Worm (Caenorhabditis elegans) whole organism, midembryonic: Measurements from ENCODE around the gene srz-24.

ENCODE experiments used
- T22C8.4 ChIP-seq: fragments of 200-800 bp; sonication (Bioruptor generic); IDR thresholded peaks from 2 replicates; pipeline ENCODE4 v1.3.6; 2022; ENCODE audit warnings: missing genetic modification characterization, missing compliant biosample characterization
- cog-1 ChIP-seq: sonication (generic microtip); optimal IDR thresholded peaks from 2 replicates; lab custom pipeline; 2016; ENCODE audit warnings: missing genetic modification characterization, missing compliant biosample characterization
- flt-1 ChIP-seq: fragments of 200-800 bp; sonication (Bioruptor generic); IDR thresholded peaks from 2 replicates; pipeline ENCODE4 v1.3.6; 2022; ENCODE audit warnings: missing genetic modification characterization, missing compliant biosample characterization
- klf-2 ChIP-seq: fragments of 200-800 bp; sonication (Bioruptor generic); conservative IDR thresholded peaks from 2 replicates; pipeline ENCODE4 v1.3.6; 2022; ENCODE audit warnings: missing genetic modification reagents, missing genetic modification characterization, missing compliant biosample characterization
- med-1 ChIP-seq: sonication (generic microtip); optimal IDR thresholded peaks from 2 replicates; lab custom pipeline; 2017; ENCODE audit warnings: missing genetic modification characterization, mild to moderate bottlenecking, missing compliant biosample characterization, antibody characterized with exemption, missing genetic modification reagents; ENCODE audit not compliant: insufficient read depth
- ref-1 ChIP-seq: fragments of 200-800 bp; sonication (Bioruptor generic); conservative IDR thresholded peaks from 2 replicates; pipeline ENCODE4 v1.3.6; 2022; ENCODE audit warnings: missing genetic modification reagents, missing genetic modification characterization, missing compliant biosample characterization
- tab-1 ChIP-seq: fragments of 200-800 bp; sonication (Bioruptor generic); IDR thresholded peaks from 2 replicates; pipeline ENCODE4 v1.3.6; 2022; ENCODE audit warnings: missing genetic modification characterization, missing compliant biosample characterization
- ztf-23 ChIP-seq: fragments of 200-800 bp; sonication (Bioruptor generic); IDR thresholded peaks from 2 replicates; pipeline ENCODE4 v1.3.6; 2022; ENCODE audit warnings: missing genetic modification reagents, missing genetic modification characterization, missing compliant biosample characterization
- ztf-29 ChIP-seq: fragments of 200-800 bp; sonication (Bioruptor generic); IDR thresholded peaks from 2 replicates; pipeline ENCODE4 v1.3.6; 2022; ENCODE audit warnings: missing genetic modification reagents, missing genetic modification characterization, missing compliant biosample characterization

DNA sequence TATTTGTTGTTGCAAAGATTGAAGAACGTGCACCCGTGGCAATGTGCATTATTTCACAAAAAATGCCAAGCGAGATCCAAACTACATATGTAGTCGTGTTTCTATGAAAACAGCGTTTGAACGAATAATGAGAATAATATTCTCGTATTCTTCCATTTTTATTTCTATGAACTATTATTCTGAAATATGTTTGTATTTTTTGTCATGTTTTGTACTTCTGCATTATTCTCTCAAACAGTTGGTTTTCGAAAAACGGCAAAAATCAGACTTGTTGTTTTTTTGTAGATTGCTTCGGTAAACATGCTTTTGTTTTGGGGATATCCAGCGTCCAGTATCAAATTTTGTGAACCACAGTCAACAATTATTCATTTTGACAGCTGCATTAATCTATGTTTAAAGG, 5.3 kb upstream of the srz-24 start, which contains the start of gene clec-177:
- TF ChIP-seq flt-1 (GFP tag; lab: Robert Waterston, UW) (no peak), med-1 (GFP tag; lab: Kevin White, UChicago) (no peak), cog-1 (tag; lab: Kevin White, UChicago) (no peak), T22C8.4 (GFP tag; lab: Robert Waterston, UW) (no peak), klf-2 (GFP tag; lab: Robert Waterston, UW) (no peak), ztf-29 (GFP tag; lab: Robert Waterston, UW) (no peak), ztf-23 (GFP tag; lab: Robert Waterston, UW) (no peak), ref-1 (GFP tag; lab: Robert Waterston, UW) (no peak), tab-1 (GFP tag; lab: Robert Waterston, UW) (no peak)
